Worm (Caenorhabditis elegans) whole organism, mixed stage, embryonic: ENCODE measurements around the gene cth-2.

Experiments
- M03D4.4 ChIP-seq: sonication (generic microtip); optimal IDR thresholded peaks from 2 replicates; lab custom pipeline; 2017; ENCODE audit warnings: mild to moderate bottlenecking, missing genetic modification characterization, missing compliant biosample characterization
- bed-3 ChIP-seq: fragments of 200-800 bp; sonication (Bioruptor generic); optimal IDR thresholded peaks from 3 replicates; lab custom pipeline; 2018; ENCODE audit warnings: mild to moderate bottlenecking, missing genetic modification characterization, moderate library complexity, missing compliant biosample characterization
- blmp-1 ChIP-seq: fragments of 150-350 bp; optimal IDR thresholded peaks from 2 replicates; lab custom pipeline; 2014; ENCODE audit warnings: missing biosample characterization, missing genetic modification characterization
- ceh-39 ChIP-seq: fragments of 150-350 bp; optimal IDR thresholded peaks from 2 replicates; lab custom pipeline; 2014; ENCODE audit warnings: missing biosample characterization, missing genetic modification characterization
- ceh-43 ChIP-seq: fragments of 200-800 bp; sonication (Bioruptor generic); optimal IDR thresholded peaks from 2 replicates; lab custom pipeline; 2018; ENCODE audit warnings: mild to moderate bottlenecking, missing genetic modification characterization, moderate library complexity, missing compliant biosample characterization
- ceh-83 ChIP-seq: fragments of 200-800 bp; sonication (Bioruptor generic); optimal IDR thresholded peaks from 2 replicates; lab custom pipeline; 2018; ENCODE audit warnings: mild to moderate bottlenecking, missing genetic modification characterization, missing compliant biosample characterization
- ces-1 ChIP-seq: fragments of 150-350 bp; optimal IDR thresholded peaks from 2 replicates; lab custom pipeline; 2014; ENCODE audit warnings: missing biosample characterization, missing genetic modification reagents, missing genetic modification characterization
- cnd-1 ChIP-seq: fragments of 200-800 bp; sonication (Bioruptor generic); optimal IDR thresholded peaks from 2 replicates; lab custom pipeline; 2018; ENCODE audit warnings: mild to moderate bottlenecking, missing genetic modification characterization, missing compliant biosample characterization
- drap-1 ChIP-seq: fragments of 200-800 bp; sonication (Bioruptor generic); optimal IDR thresholded peaks from 3 replicates; lab custom pipeline; 2018; ENCODE audit warnings: mild to moderate bottlenecking, missing genetic modification characterization, missing compliant biosample characterization
- elt-1 ChIP-seq: sonication (generic microtip); optimal IDR thresholded peaks from 2 replicates; lab custom pipeline; 2017; ENCODE audit warnings: missing genetic modification characterization, mild to moderate bottlenecking, missing compliant biosample characterization, antibody characterized with exemption, moderate library complexity, borderline replicate concordance; ENCODE audit not compliant: insufficient read depth
- elt-3 ChIP-seq: fragments of 150-350 bp; optimal IDR thresholded peaks from 2 replicates; lab custom pipeline; 2014; ENCODE audit warnings: missing biosample characterization, missing genetic modification characterization
- flh-1 ChIP-seq: fragments of 200-800 bp; sonication (Bioruptor generic); optimal IDR thresholded peaks from 2 replicates; lab custom pipeline; 2018; ENCODE audit warnings: mild to moderate bottlenecking, missing genetic modification characterization, moderate library complexity, missing compliant biosample characterization
- hlh-1 ChIP-seq: fragments of 150-350 bp; optimal IDR thresholded peaks from 2 replicates; lab custom pipeline; 2014; ENCODE audit warnings: missing biosample characterization, missing genetic modification reagents, missing genetic modification characterization
- lin-13 ChIP-seq: fragments of 150-350 bp; optimal IDR thresholded peaks from 2 replicates; lab custom pipeline; 2014; ENCODE audit warnings: missing biosample characterization, missing genetic modification characterization
- lin-32 ChIP-seq: fragments of 200-800 bp; sonication (Bioruptor generic); optimal IDR thresholded peaks from 2 replicates; lab custom pipeline; 2018; ENCODE audit warnings: mild to moderate bottlenecking, missing genetic modification characterization, missing compliant biosample characterization
- lsy-2 ChIP-seq: fragments of 150-350 bp; optimal IDR thresholded peaks from 2 replicates; lab custom pipeline; 2014; ENCODE audit warnings: missing biosample characterization, missing genetic modification characterization
- mab-5 ChIP-seq: fragments of 150-350 bp; optimal IDR thresholded peaks from 2 replicates; lab custom pipeline; 2014; ENCODE audit warnings: missing biosample characterization, missing genetic modification characterization
- mep-1 ChIP-seq: fragments of 150-350 bp; optimal IDR thresholded peaks from 2 replicates; lab custom pipeline; 2017; ENCODE audit warnings: missing biosample characterization, missing genetic modification reagents, missing genetic modification characterization, inconsistent platforms
- mls-2 ChIP-seq: sonication (generic microtip); optimal IDR thresholded peaks from 2 replicates; lab custom pipeline; 2016; ENCODE audit warnings: mild to moderate bottlenecking, missing genetic modification characterization, moderate library complexity, missing compliant biosample characterization
- nhr-12 ChIP-seq: fragments of 150-350 bp; optimal IDR thresholded peaks from 2 replicates; lab custom pipeline; 2014; ENCODE audit warnings: missing biosample characterization, missing genetic modification characterization
- nhr-2 ChIP-seq: fragments of 150-350 bp; optimal IDR thresholded peaks from 2 replicates; lab custom pipeline; 2014; ENCODE audit warnings: missing biosample characterization, missing genetic modification characterization
- nhr-237 ChIP-seq: fragments of 150-350 bp; optimal IDR thresholded peaks from 2 replicates; lab custom pipeline; 2014; ENCODE audit warnings: missing biosample characterization, missing genetic modification characterization
- nhr-28 ChIP-seq: fragments of 150-350 bp; optimal IDR thresholded peaks from 2 replicates; lab custom pipeline; 2014; ENCODE audit warnings: missing biosample characterization, missing genetic modification characterization
- nhr-76 ChIP-seq: sonication (generic microtip); optimal IDR thresholded peaks from 2 replicates; lab custom pipeline; 2017; ENCODE audit warnings: missing biosample characterization, missing genetic modification characterization
- sem-2 ChIP-seq: fragments of 200-800 bp; sonication (Bioruptor generic); optimal IDR thresholded peaks from 2 replicates; lab custom pipeline; 2018; ENCODE audit warnings: mild to moderate bottlenecking, missing genetic modification characterization, missing compliant biosample characterization
- sptf-1 ChIP-seq: sonication (generic microtip); optimal IDR thresholded peaks from 2 replicates; lab custom pipeline; 2017; ENCODE audit warnings: mild to moderate bottlenecking, missing genetic modification characterization, moderate library complexity, missing compliant biosample characterization
- tbx-8 ChIP-seq: fragments of 200-800 bp; sonication (Bioruptor generic); optimal IDR thresholded peaks from 2 replicates; lab custom pipeline; 2018; ENCODE audit warnings: mild to moderate bottlenecking, missing genetic modification characterization, moderate library complexity, missing compliant biosample characterization
- unc-120 ChIP-seq: sonication (generic microtip); optimal IDR thresholded peaks from 2 replicates; lab custom pipeline; 2017; ENCODE audit warnings: missing genetic modification characterization, missing compliant biosample characterization; ENCODE audit not compliant: poor library complexity, severe bottlenecking
- unc-39 ChIP-seq: fragments of 150-350 bp; optimal IDR thresholded peaks from 2 replicates; lab custom pipeline; 2014; ENCODE audit warnings: missing biosample characterization, missing genetic modification characterization
- zip-8 ChIP-seq: fragments of 150-350 bp; optimal IDR thresholded peaks from 2 replicates; lab custom pipeline; 2014; ENCODE audit warnings: missing biosample characterization, missing genetic modification characterization
- ztf-11 ChIP-seq: fragments of 150-350 bp; optimal IDR thresholded peaks from 2 replicates; lab custom pipeline; 2014; ENCODE audit warnings: missing biosample characterization, missing genetic modification characterization

cth-2 gene

DNA sequence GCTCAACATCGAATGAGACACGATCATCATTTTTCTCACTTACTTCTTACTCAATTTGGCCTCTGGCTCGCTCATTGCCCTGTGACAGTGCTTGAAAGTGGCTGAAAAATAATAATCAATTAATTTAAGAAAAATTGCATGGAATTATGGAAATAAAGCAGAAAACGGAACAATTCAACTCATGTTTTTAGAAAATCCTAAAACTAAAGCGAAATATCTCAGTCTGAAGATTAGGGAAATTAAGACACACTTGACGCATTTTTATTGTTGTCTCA, 14.5 kb upstream of the cth-2 start, which contains the start of gene kars-1:
TSS of gene kars-1 (minus strand) at position 101 of the 275 bp plus-strand sequence.
- TF ChIP-seq flh-1 (GFP tag; lab: Kevin White, UChicago) (no peak), ztf-11 (tag; lab: Kevin White, UChicago) (no peak), unc-39 (tag; lab: Kevin White, UChicago) (no peak), tbx-8 (GFP tag; lab: Kevin White, UChicago) (no peak), nhr-12 (tag; lab: Kevin White, UChicago) (no peak), blmp-1 (tag; lab: Kevin White, UChicago) (no peak), hlh-1 (tag; lab: Kevin White, UChicago) (no peak)
- TF ChIP-seq, all 35 proteins: peak for 0

- TF ChIP-seq unc-120 (tag; lab: Kevin White, UChicago) = no peak
- TF ChIP-seq ceh-43 (GFP tag; lab: Kevin White, UChicago) = no peak
- TF ChIP-seq ces-1 (GFP tag; lab: Kevin White, UChicago) = no peak
- no peak for TF ChIP-seq nhr-76
- no peak for TF ChIP-seq drap-1
- TF ChIP-seq hlh-1 (tag; lab: Kevin White, UChicago) = no peak
- no peak for TF ChIP-seq tbx-8 (GFP tag; lab: Kevin White, UChicago)
- no peak for TF ChIP-seq mab-5 (tag; lab: Kevin White, UChicago)
- TF ChIP-seq lsy-2 = no peak
- TF ChIP-seq mls-2 (tag; lab: Kevin White, UChicago) = no peak
- no peak for TF ChIP-seq elt-3 (tag; lab: Kevin White, UChicago)
- no peak for TF ChIP-seq sem-2 (GFP tag; lab: Kevin White, UChicago)
- TF ChIP-seq bed-3 (GFP tag; lab: Kevin White, UChicago) = no peak
- no peak for TF ChIP-seq lin-32 (GFP tag; lab: Kevin White, UChicago)
- TF ChIP-seq ztf-11 (tag; lab: Kevin White, UChicago) = no peak
Observed at ce11 chrII:7070434-7070833, 12.7 kb upstream of the cth-2 start.

DNA sequence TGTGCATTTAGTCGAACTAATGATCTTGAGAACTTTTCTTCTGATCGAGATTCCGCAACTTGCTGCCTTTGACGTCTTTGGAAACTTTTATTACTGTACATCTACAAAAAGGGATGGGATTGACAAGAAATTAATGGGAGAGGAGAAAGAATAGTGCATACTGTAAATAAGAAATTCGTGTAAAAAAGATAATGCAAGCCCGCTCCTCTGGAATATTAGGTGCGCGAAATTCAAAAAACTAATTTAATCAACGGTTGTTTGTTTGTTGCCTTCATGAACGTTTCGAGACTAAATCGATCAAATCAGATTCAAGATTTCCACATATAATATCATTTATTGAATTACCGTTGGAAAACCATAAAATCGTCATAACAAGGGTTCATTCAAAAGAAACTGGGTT, 12.1 kb upstream of the cth-2 start, which contains the start of gene him-14:
TSS of gene him-14 (minus strand) at position 101 of the 400 bp plus-strand sequence.
- TF ChIP-seq ceh-83 (GFP tag; lab: Kevin White, UChicago) = no peak
- TF ChIP-seq mls-2 (tag; lab: Kevin White, UChicago) = no peak
- no peak for TF ChIP-seq drap-1
- no peak for TF ChIP-seq mab-5 (tag; lab: Kevin White, UChicago)
- TF ChIP-seq mep-1 (tag; lab: Kevin White, UChicago) = no peak
- no peak for TF ChIP-seq elt-1 (tag; lab: Kevin White, UChicago)
- no peak for TF ChIP-seq nhr-237
- no peak for TF ChIP-seq ceh-39 (tag; lab: Kevin White, UChicago)
- TF ChIP-seq ztf-11 (tag; lab: Kevin White, UChicago) = no peak
- TF ChIP-seq tbx-8 (GFP tag; lab: Kevin White, UChicago) = no peak
- no peak for TF ChIP-seq lsy-2
- no peak for TF ChIP-seq sem-2 (GFP tag; lab: Kevin White, UChicago)
- TF ChIP-seq ceh-43 (GFP tag; lab: Kevin White, UChicago) = no peak
- no peak for TF ChIP-seq nhr-12 (tag; lab: Kevin White, UChicago)
- TF ChIP-seq nhr-2 (tag; lab: Kevin White, UChicago) = no peak
- TF ChIP-seq nhr-76 = no peak
- no peak for TF ChIP-seq nhr-28 (tag; lab: Kevin White, UChicago)
- no peak for TF ChIP-seq elt-3 (tag; lab: Kevin White, UChicago)
- no peak for TF ChIP-seq cnd-1 (tag; lab: Kevin White, UChicago)

- TF ChIP-seq M03D4.4 (tag; lab: Kevin White, UChicago) (no peak), mab-5 (tag; lab: Kevin White, UChicago) (no peak), nhr-237 (no peak), mls-2 (tag; lab: Kevin White, UChicago) (no peak), lin-32 (GFP tag; lab: Kevin White, UChicago) (no peak), zip-8 (tag; lab: Kevin White, UChicago) (no peak), ceh-43 (GFP tag; lab: Kevin White, UChicago) (no peak), ces-1 (GFP tag; lab: Kevin White, UChicago) (no peak), unc-120 (tag; lab: Kevin White, UChicago) (no peak), sptf-1 (no peak), lin-13 (tag; lab: Kevin White, UChicago) (no peak), nhr-76 (no peak), mep-1 (tag; lab: Kevin White, UChicago) (no peak), unc-39 (tag; lab: Kevin White, UChicago) (no peak), nhr-28 (tag; lab: Kevin White, UChicago) (no peak), flh-1 (GFP tag; lab: Kevin White, UChicago) (no peak), ztf-11 (tag; lab: Kevin White, UChicago) (no peak), ceh-39 (tag; lab: Kevin White, UChicago) (no peak), sem-2 (GFP tag; lab: Kevin White, UChicago) (no peak), elt-1 (tag; lab: Kevin White, UChicago) (no peak)
Observed at ce11 chrII:7065391-7065790, 7.6 kb upstream of the cth-2 start, which contains the start of gene nos-2. Gene nos-2 (plus strand): TSS chrII:7065618.
